Worm (Caenorhabditis elegans) whole organism, L1 larva: ENCODE data around the gene tiar-1.

Experiments
- C04F5.9 ChIP-seq: sonication (generic microtip); optimal IDR thresholded peaks from 2 replicates; lab custom pipeline; 2016; ENCODE audit warnings: missing genetic modification characterization, missing compliant biosample characterization
- Y116A8C.19 ChIP-seq: sonication (generic microtip); optimal IDR thresholded peaks from 2 replicates; lab custom pipeline; 2016; ENCODE audit warnings: missing compliant biosample characterization, missing genetic modification characterization, borderline replicate concordance
- aha-1 ChIP-seq: fragments of 150-350 bp; optimal IDR thresholded peaks from 2 replicates; lab custom pipeline; 2014; ENCODE audit warnings: missing biosample characterization, missing genetic modification characterization
- alr-1 ChIP-seq: fragments of 200-800 bp; sonication (Bioruptor generic); optimal IDR thresholded peaks from 2 replicates; lab custom pipeline; 2018; ENCODE audit warnings: borderline replicate concordance, mild to moderate bottlenecking, missing genetic modification characterization, missing compliant biosample characterization
- ama-1 ChIP-seq: fragments of 150-350 bp; optimal IDR thresholded peaks from 2 replicates; lab custom pipeline; 2014
- ceh-82 ChIP-seq, 3 experiments: fragments of 150-350 bp in 1 of 3; sonication (generic microtip) in 2 of 3; optimal IDR thresholded peaks; 2 replicates each; lab custom pipeline; 2014 to 2017; ENCODE audit warnings: missing biosample characterization in 3 of 3, missing genetic modification characterization in 3 of 3
- ceh-88 ChIP-seq: fragments of 200-800 bp; sonication (Bioruptor generic); IDR thresholded peaks from 2 replicates; pipeline ENCODE4 v1.3.6; 2022; ENCODE audit warnings: missing genetic modification characterization, missing compliant biosample characterization
- ceh-90 ChIP-seq: sonication (generic microtip); optimal IDR thresholded peaks from 2 replicates; lab custom pipeline; 2016; ENCODE audit warnings: missing genetic modification characterization, missing compliant biosample characterization
- ces-1 ChIP-seq: fragments of 150-350 bp; optimal IDR thresholded peaks from 2 replicates; lab custom pipeline; 2014; ENCODE audit warnings: missing biosample characterization, missing genetic modification reagents, missing genetic modification characterization
- dpl-1 ChIP-seq, 3 experiments: fragments of 150-350 bp in 2 of 3; sonication (generic microtip) in 1 of 3; optimal IDR thresholded peaks; 2 replicates each; lab custom pipeline; 2014 to 2017; ENCODE audit warnings: missing biosample characterization in 3 of 3, missing genetic modification characterization in 3 of 3, missing genetic modification reagents in 3 of 3
- dsc-1 ChIP-seq: sonication (generic microtip); optimal IDR thresholded peaks from 2 replicates; lab custom pipeline; 2016; ENCODE audit warnings: mild to moderate bottlenecking, missing genetic modification characterization, missing compliant biosample characterization
- efl-1 ChIP-seq, 4 experiments: fragments of 150-350 bp; optimal IDR thresholded peaks in 3 of 4; peaks in 1 of 4; 1 replicate in 1 of 4; 2 replicates in 3 of 4; lab custom pipeline; 2014; ENCODE audit warnings: missing biosample characterization in 2 of 4, missing genetic modification characterization in 2 of 4, missing genetic modification reagents in 2 of 4
- efl-3 ChIP-seq: fragments of 200-800 bp; sonication (Bioruptor generic); optimal IDR thresholded peaks from 2 replicates; lab custom pipeline; 2018; ENCODE audit warnings: mild to moderate bottlenecking, missing genetic modification characterization, missing compliant biosample characterization
- egl-13 ChIP-seq: sonication (generic microtip); optimal IDR thresholded peaks from 2 replicates; lab custom pipeline; 2016; ENCODE audit warnings: missing genotype, missing genetic modification reagents, missing genetic modification characterization, missing compliant biosample characterization
- egl-27 ChIP-seq, 2 experiments: fragments of 150-350 bp in 1 of 2; sonication (generic microtip); optimal IDR thresholded peaks; 3 replicates each; lab custom pipeline; 2017 to 2018; ENCODE audit warnings: missing biosample characterization in 2 of 2, missing genetic modification characterization in 2 of 2, missing genetic modification reagents in 2 of 2
- elt-2 ChIP-seq: sonication (generic microtip); optimal IDR thresholded peaks from 2 replicates; lab custom pipeline; 2016; ENCODE audit warnings: missing genetic modification characterization, mild to moderate bottlenecking, inconsistent platforms, missing compliant biosample characterization, missing genetic modification reagents
- elt-3 ChIP-seq, 6 experiments: fragments of 150-350 bp in 1 of 6; sonication (generic microtip); optimal IDR thresholded peaks; 2 replicates each; lab custom pipeline; 2017 to 2018; ENCODE audit warnings: missing biosample characterization in 6 of 6, missing genetic modification characterization in 6 of 6, inconsistent platforms in 1 of 6
- fkh-10 ChIP-seq: sonication (generic microtip); optimal IDR thresholded peaks from 2 replicates; lab custom pipeline; 2017; ENCODE audit warnings: missing biosample characterization, missing genetic modification reagents, missing genetic modification characterization
- fkh-8 ChIP-seq: sonication (generic microtip); optimal IDR thresholded peaks from 2 replicates; lab custom pipeline; 2016; ENCODE audit warnings: mild to moderate bottlenecking, missing genetic modification characterization, missing compliant biosample characterization
- fos-1 ChIP-seq: fragments of 150-350 bp; optimal IDR thresholded peaks from 2 replicates; lab custom pipeline; 2014; ENCODE audit warnings: missing biosample characterization, missing genetic modification characterization
- grh-1 ChIP-seq: fragments of 200-800 bp; sonication (Bioruptor generic); IDR thresholded peaks from 2 replicates; pipeline ENCODE4 v1.3.6; 2022; ENCODE audit warnings: missing genetic modification reagents, missing genetic modification characterization, missing compliant biosample characterization
- hlh-17 ChIP-seq: fragments of 200-800 bp; sonication (Bioruptor generic); optimal IDR thresholded peaks from 2 replicates; lab custom pipeline; 2018; ENCODE audit warnings: missing genetic modification characterization, mild to moderate bottlenecking, missing compliant biosample characterization, moderate library complexity, borderline replicate concordance
- hlh-4 ChIP-seq: sonication (generic microtip); optimal IDR thresholded peaks from 2 replicates; lab custom pipeline; 2016; ENCODE audit warnings: mild to moderate bottlenecking, missing genetic modification characterization, missing compliant biosample characterization
- hpl-2 ChIP-seq: fragments of 150-350 bp; optimal IDR thresholded peaks from 2 replicates; lab custom pipeline; 2014; ENCODE audit warnings: missing biosample characterization, missing genetic modification reagents, missing genetic modification characterization
- isw-1 ChIP-seq: fragments of 200-800 bp; sonication (Bioruptor generic); IDR thresholded peaks from 2 replicates; pipeline ENCODE4 v1.3.6; 2022; ENCODE audit warnings: missing genetic modification characterization, missing compliant biosample characterization
- jun-1 ChIP-seq: fragments of 150-350 bp; optimal IDR thresholded peaks from 2 replicates; lab custom pipeline; 2014; ENCODE audit warnings: missing biosample characterization, missing genetic modification reagents, missing genetic modification characterization
- lin-35 ChIP-seq, 2 experiments: fragments of 150-350 bp; optimal IDR thresholded peaks; 2 replicates each; lab custom pipeline; 2014; ENCODE audit warnings: missing biosample characterization in 2 of 2, missing genetic modification characterization in 2 of 2, missing genetic modification reagents in 2 of 2
- lin-39 ChIP-seq: fragments of 150-350 bp; optimal IDR thresholded peaks from 2 replicates; lab custom pipeline; 2014; ENCODE audit warnings: missing biosample characterization, missing genetic modification reagents, missing genetic modification characterization
- lir-3 ChIP-seq: sonication (generic microtip); optimal IDR thresholded peaks from 2 replicates; lab custom pipeline; 2016; ENCODE audit warnings: mild to moderate bottlenecking, missing genetic modification characterization, moderate library complexity, missing compliant biosample characterization; ENCODE audit not compliant: poor library complexity
- lsy-2 ChIP-seq, 2 experiments: fragments of 150-350 bp; optimal IDR thresholded peaks; 2 replicates each; lab custom pipeline; 2014; ENCODE audit warnings: missing biosample characterization in 2 of 2, missing genetic modification characterization in 2 of 2
- mab-9 ChIP-seq: fragments of 200-800 bp; sonication (Bioruptor generic); IDR thresholded peaks from 2 replicates; pipeline ENCODE4 v1.3.6; 2022; ENCODE audit warnings: missing genetic modification reagents, missing genetic modification characterization, missing compliant biosample characterization
- mdl-1 ChIP-seq, 2 experiments: fragments of 150-350 bp; optimal IDR thresholded peaks; 2 replicates each; lab custom pipeline; 2014 to 2017; ENCODE audit warnings: missing biosample characterization in 2 of 2, missing genetic modification characterization in 2 of 2, inconsistent platforms in 1 of 2
- mep-1 ChIP-seq: fragments of 150-350 bp; optimal IDR thresholded peaks from 2 replicates; lab custom pipeline; 2014; ENCODE audit warnings: missing biosample characterization, missing genetic modification characterization
- nhr-11 ChIP-seq: fragments of 150-350 bp; optimal IDR thresholded peaks from 2 replicates; lab custom pipeline; 2014; ENCODE audit warnings: missing biosample characterization, missing genetic modification characterization
- nhr-12 ChIP-seq: sonication (generic microtip); optimal IDR thresholded peaks from 2 replicates; lab custom pipeline; 2017; ENCODE audit warnings: missing biosample characterization, missing genetic modification characterization
- nhr-19 ChIP-seq: fragments of 200-800 bp; sonication (Bioruptor generic); conservative IDR thresholded peaks from 2 replicates; pipeline ENCODE4 v1.3.6; 2022; ENCODE audit warnings: missing genetic modification characterization, missing compliant biosample characterization
- nhr-237 ChIP-seq: fragments of 150-350 bp; optimal IDR thresholded peaks from 2 replicates; lab custom pipeline; 2014; ENCODE audit warnings: missing biosample characterization, missing genetic modification characterization
- nhr-47 ChIP-seq: sonication (generic microtip); optimal IDR thresholded peaks from 2 replicates; lab custom pipeline; 2016; ENCODE audit warnings: mild to moderate bottlenecking, missing genetic modification characterization, moderate library complexity, missing compliant biosample characterization
- nhr-76 ChIP-seq: sonication (generic microtip); optimal IDR thresholded peaks from 2 replicates; lab custom pipeline; 2017; ENCODE audit warnings: missing biosample characterization, missing genetic modification characterization
- nhr-90 ChIP-seq: sonication (generic microtip); optimal IDR thresholded peaks from 2 replicates; lab custom pipeline; 2016; ENCODE audit warnings: mild to moderate bottlenecking, missing genetic modification characterization, missing compliant biosample characterization; ENCODE audit not compliant: poor library complexity
- pag-3 ChIP-seq: sonication (generic microtip); optimal IDR thresholded peaks from 2 replicates; lab custom pipeline; 2017; ENCODE audit warnings: missing genetic modification characterization, mild to moderate bottlenecking, missing compliant biosample characterization, antibody characterized with exemption, borderline replicate concordance; ENCODE audit not compliant: insufficient read depth
- skn-1 ChIP-seq: fragments of 150-350 bp; optimal IDR thresholded peaks from 2 replicates; lab custom pipeline; 2014; ENCODE audit warnings: missing biosample characterization, missing genetic modification characterization
- snu-23 ChIP-seq: sonication (generic microtip); optimal IDR thresholded peaks from 2 replicates; lab custom pipeline; 2016; ENCODE audit warnings: missing genetic modification characterization, missing compliant biosample characterization
- sup-37 ChIP-seq: fragments of 200-800 bp; sonication (Bioruptor generic); optimal IDR thresholded peaks from 2 replicates; lab custom pipeline; 2018; ENCODE audit warnings: mild to moderate bottlenecking, missing genetic modification characterization, missing compliant biosample characterization
- swsn-7 ChIP-seq: sonication (generic microtip); optimal IDR thresholded peaks from 2 replicates; lab custom pipeline; 2016; ENCODE audit warnings: missing genetic modification characterization, missing compliant biosample characterization
- tlp-1 ChIP-seq: fragments of 150-350 bp; optimal IDR thresholded peaks from 2 replicates; lab custom pipeline; 2014; ENCODE audit warnings: missing biosample characterization, missing genetic modification characterization
- unc-30 ChIP-seq: sonication (generic microtip); optimal IDR thresholded peaks from 2 replicates; lab custom pipeline; 2017; ENCODE audit warnings: missing biosample characterization, missing genetic modification characterization
- unc-62 ChIP-seq: fragments of 150-350 bp; optimal IDR thresholded peaks from 2 replicates; lab custom pipeline; 2014; ENCODE audit warnings: missing biosample characterization, missing genetic modification reagents, missing genetic modification characterization
- unc-98 ChIP-seq: fragments of 200-800 bp; sonication (Bioruptor generic); IDR thresholded peaks from 2 replicates; pipeline ENCODE4 v1.3.6; 2022; ENCODE audit warnings: missing genetic modification characterization, missing compliant biosample characterization
- vab-15 ChIP-seq: sonication (generic microtip); optimal IDR thresholded peaks from 2 replicates; lab custom pipeline; 2017; ENCODE audit warnings: missing genotype, mild to moderate bottlenecking, missing genetic modification characterization, missing compliant biosample characterization
- xbp-1 ChIP-seq: sonication (generic microtip); optimal IDR thresholded peaks from 2 replicates; lab custom pipeline; 2016; ENCODE audit warnings: missing genetic modification characterization, missing compliant biosample characterization
- ztf-11 ChIP-seq, 2 experiments: sonication (generic microtip); optimal IDR thresholded peaks; 2 replicates each; lab custom pipeline; 2016 to 2017; ENCODE audit warnings: missing genetic modification characterization in 2 of 2, missing biosample characterization in 1 of 2, missing compliant biosample characterization in 1 of 2

The tiar-1 gene

DNA sequence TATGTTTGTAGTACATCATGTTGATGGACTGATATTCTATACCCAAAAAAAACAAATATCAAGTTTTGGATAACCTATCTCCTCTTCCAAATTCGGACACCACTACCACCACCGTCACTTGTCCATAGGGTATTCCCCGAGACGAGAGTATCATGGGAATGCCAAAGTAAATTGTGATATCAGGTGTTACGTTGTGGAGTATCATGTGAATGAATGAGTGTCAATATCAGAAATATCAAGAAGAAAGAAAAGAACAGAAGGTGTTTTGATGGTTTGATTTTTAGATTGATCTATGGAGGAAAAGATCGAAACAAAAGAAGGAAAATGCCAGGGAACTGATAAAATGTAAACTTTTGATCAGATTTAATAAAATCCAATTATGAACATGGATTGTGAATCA is 16.4 kb downstream of the tiar-1 start:
- peak; percentile 81 for TF ChIP-seq pag-3 (tag; lab: Kevin White, UChicago)
- no peak for TF ChIP-seq egl-27 (tag; optimal IDR thresholded peaks at IDR 0.05; lab: Kevin White, UChicago)
- TF ChIP-seq C04F5.9 (tag; lab: Kevin White, UChicago) = no peak
- no peak for TF ChIP-seq nhr-237 (tag; lab: Kevin White, UChicago)
- TF ChIP-seq lsy-2 (tag; optimal IDR thresholded peaks at IDR 0.05; lab: Kevin White, UChicago) = peak; percentile 44 to 55
- TF ChIP-seq unc-30 = no peak
- TF ChIP-seq tlp-1 (tag; lab: Kevin White, UChicago) = no peak
- TF ChIP-seq efl-1 (optimal IDR thresholded peaks at IDR 0.05; lab: Kevin White, UChicago) = no peak
- no peak for TF ChIP-seq efl-1 (GFP tag; optimal IDR thresholded peaks at IDR 0.05 in 1 of 2; lab: Kevin White, UChicago)
- peak; percentile 33 for TF ChIP-seq nhr-47 (tag; lab: Kevin White, UChicago)
- no peak for TF ChIP-seq ama-1 (lab: Kevin White, UChicago)
- peak in 1 of 2 experiments; percentile 26 for TF ChIP-seq mdl-1 (tag; optimal IDR thresholded peaks at IDR 0.05; lab: Kevin White, UChicago)
- TF ChIP-seq mep-1 (tag; lab: Kevin White, UChicago) = peak; percentile 52
- TF ChIP-seq lin-39 = no peak
- TF ChIP-seq skn-1 (tag; lab: Kevin White, UChicago) = peak; percentile 4
- no peak for TF ChIP-seq fkh-10 (GFP tag; lab: Kevin White, UChicago)
- no peak for TF ChIP-seq unc-98 (GFP tag; lab: Robert Waterston, UW)
- no peak for TF ChIP-seq dsc-1
- TF ChIP-seq nhr-76 (tag; lab: Kevin White, UChicago) = no peak
- no peak for TF ChIP-seq sup-37 (GFP tag; lab: Kevin White, UChicago)
- TF ChIP-seq aha-1 (tag; lab: Kevin White, UChicago) = no peak
- peak; percentile 19 for TF ChIP-seq fkh-8
- TF ChIP-seq ceh-82 (tag; optimal IDR thresholded peaks at IDR 0.05; lab: Kevin White, UChicago) = no peak
- TF ChIP-seq alr-1 = no peak
- no peak for TF ChIP-seq lir-3 (tag; lab: Kevin White, UChicago)
- peak; percentile 27 to 72 for TF ChIP-seq lin-35 (GFP tag; optimal IDR thresholded peaks at IDR 0.05; lab: Kevin White, UChicago)
- no peak for TF ChIP-seq hlh-17 (GFP tag; lab: Kevin White, UChicago)
- TF ChIP-seq elt-2 = peak; percentile 51
- TF ChIP-seq jun-1 = no peak
- TF ChIP-seq isw-1 = no peak
- peak; percentile 46 for TF ChIP-seq vab-15 (tag; lab: Kevin White, UChicago)
- no peak for TF ChIP-seq xbp-1 (tag; lab: Kevin White, UChicago)
- no peak for TF ChIP-seq nhr-12 (tag; lab: Kevin White, UChicago)
- no peak for TF ChIP-seq grh-1 (GFP tag; lab: Robert Waterston, UW)
- no peak for TF ChIP-seq ztf-11 (tag; optimal IDR thresholded peaks at IDR 0.05; lab: Kevin White, UChicago)
- no peak for TF ChIP-seq efl-3 (GFP tag; lab: Kevin White, UChicago)
- peak; percentile 36 for TF ChIP-seq nhr-11 (tag; lab: Kevin White, UChicago)
- no peak for TF ChIP-seq hlh-4 (tag; lab: Kevin White, UChicago)
- TF ChIP-seq egl-13 (tag; lab: Kevin White, UChicago) = no peak
- no peak for TF ChIP-seq Y116A8C.19 (tag; lab: Kevin White, UChicago)
- TF ChIP-seq hpl-2 (GFP tag; lab: Kevin White, UChicago) = no peak
- peak; percentile 77 for TF ChIP-seq snu-23 (GFP tag; lab: Kevin White, UChicago)
- TF ChIP-seq dpl-1 (GFP tag; optimal IDR thresholded peaks at IDR 0.05; lab: Kevin White, UChicago) = peak in 2 of 3 experiments; percentile 23 to 44
- TF ChIP-seq nhr-19 (GFP tag; lab: Robert Waterston, UW) = peak; percentile 82
- TF ChIP-seq ces-1 (GFP tag; lab: Kevin White, UChicago) = no peak
- no peak for TF ChIP-seq mab-9 (GFP tag; lab: Robert Waterston, UW)
- no peak for TF ChIP-seq fos-1 (tag; lab: Kevin White, UChicago)
- TF ChIP-seq nhr-90 (tag; lab: Kevin White, UChicago) = no peak
- TF ChIP-seq swsn-7 (tag; lab: Kevin White, UChicago) = peak; percentile 25
- no peak for TF ChIP-seq ceh-90
- no peak for TF ChIP-seq unc-62 (GFP tag; lab: Kevin White, UChicago)
- peak in 2 of 6 experiments; percentile 51 to 85 for TF ChIP-seq elt-3 (tag; optimal IDR thresholded peaks at IDR 0.05; lab: Kevin White, UChicago)
- no peak for TF ChIP-seq ceh-88
